Fruit fly (Drosophila melanogaster): ENCODE data around the gene CG15269.

Gene CG15269

DNA sequence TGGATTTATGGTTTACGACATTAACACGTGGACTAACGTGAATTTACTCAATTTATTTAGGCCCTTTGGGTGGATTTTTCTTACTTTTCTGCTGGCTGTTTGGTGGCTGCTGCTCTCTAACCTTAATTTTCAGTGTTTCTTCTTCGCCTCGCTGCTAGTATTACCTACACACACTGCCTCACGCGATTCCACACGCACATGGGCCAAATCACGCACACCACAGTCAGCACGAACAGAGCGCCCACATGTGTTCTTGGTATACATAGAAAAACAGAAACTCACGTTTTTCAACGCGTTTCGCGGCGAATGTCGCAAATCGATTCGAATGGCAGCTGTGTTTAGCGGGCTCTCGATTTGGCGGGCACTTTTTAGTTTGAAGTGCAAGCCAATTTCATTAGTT, 41.4 kb upstream of the CG15269 start (continued):
- TF ChIP-seq CG6854 (GFP tag; optimal IDR thresholded peaks at IDR 0.05) (no peak), Vsx1 (GFP tag; optimal IDR thresholded peaks at IDR 0.05) (no peak), dimm (GFP tag; IDR thresholded peaks at IDR 0.05) (no peak), CG11723 (GFP tag; optimal IDR thresholded peaks at IDR 0.05) (no peak), tll (GFP tag; optimal IDR thresholded peaks at IDR 0.05) (no peak), Lhr (GFP tag; optimal IDR thresholded peaks at IDR 0.05) (peak; percentile 78), Mes4 (GFP tag; optimal IDR thresholded peaks at IDR 0.05) (peak; percentile 17), Nf-YA (GFP tag; IDR thresholded peaks at IDR 0.05) (0 out of 2 replicates have a peak, but pooled peaks have one; percentile 15), bsh (GFP tag; optimal IDR thresholded peaks at IDR 0.05) (no peak), CG13424 (tag; optimal IDR thresholded peaks at IDR 0.05) (peak; percentile 32), CG6272 (GFP tag; IDR thresholded peaks at IDR 0.05) (no peak), dmrt99B (tag; optimal IDR thresholded peaks at IDR 0.05) (peak; percentile 8), Deaf1 (tag; optimal IDR thresholded peaks at IDR 0.05) (peak; percentile 47), Bgb (GFP tag; IDR thresholded peaks at IDR 0.05; ENCODE audit: partially characterized antibody) (peak; percentile 95), MBD-R2 (GFP tag; IDR thresholded peaks at IDR 0.05) (peak; percentile 68), cwo (GFP tag; optimal IDR thresholded peaks at IDR 0.05) (peak; percentile 99), CG10543 (GFP tag; optimal IDR thresholded peaks at IDR 0.05) (peak; percentile 68), CG12769 (tag; optimal IDR thresholded peaks at IDR 0.05) (peak; percentile 78), PHDP (tag; optimal IDR thresholded peaks at IDR 0.05) (no peak), ro (GFP tag; IDR thresholded peaks at IDR 0.05) (no peak), Gsc (GFP tag; IDR thresholded peaks at IDR 0.05) (no peak), fu2 (GFP tag; optimal IDR thresholded peaks at IDR 0.05) (no peak), CG1602 (GFP tag; optimal IDR thresholded peaks at IDR 0.05) (no peak), Dref (GFP tag; IDR thresholded peaks at IDR 0.05) (peak; percentile 50), row (GFP tag; IDR thresholded peaks at IDR 0.05) (peak; percentile 75), CG9727 (GFP tag; optimal IDR thresholded peaks at IDR 0.05) (no peak), ranshi (GFP tag; IDR thresholded peaks at IDR 0.05) (no peak), crp (GFP tag; optimal IDR thresholded peaks at IDR 0.05) (peak; percentile 9 to 84), gce (GFP tag; IDR thresholded peaks at IDR 0.05) (no peak), CG1024 (GFP tag; IDR thresholded peaks at IDR 0.05) (no peak), danr (GFP tag; IDR thresholded peaks at IDR 0.05) (no peak), Atf3 (GFP tag; optimal IDR thresholded peaks at IDR 0.05) (no peak), sim (GFP tag; IDR thresholded peaks at IDR 0.05) (no peak), pfk (GFP tag; optimal IDR thresholded peaks at IDR 0.05) (peak; percentile 69), CG10274 (GFP tag; optimal IDR thresholded peaks at IDR 0.05) (no peak), CG3726 (GFP tag; IDR thresholded peaks at IDR 0.05) (no peak), CG3847 (GFP tag; IDR thresholded peaks at IDR 0.05) (peak; percentile 56; the same call in 1 of the 2 replicates), Hr78 (GFP tag; optimal IDR thresholded peaks at IDR 0.05) (no peak), her (GFP tag; optimal IDR thresholded peaks at IDR 0.05) (peak; percentile 76), CG12219 (GFP tag; optimal IDR thresholded peaks at IDR 0.05) (no peak), Hr51 (GFP tag; optimal IDR thresholded peaks at IDR 0.05) (peak in 1 of 2 experiments; percentile 15), CG32532 (GFP tag; IDR thresholded peaks at IDR 0.05) (peak; percentile 62), scrt (GFP tag; optimal IDR thresholded peaks at IDR 0.05) (peak; percentile 55), Spps (tag; optimal IDR thresholded peaks at IDR 0.05) (no peak), GATAe (GFP tag; conservative IDR thresholded peaks at IDR 0.05) (no peak), Dip3 (GFP tag; optimal IDR thresholded peaks at IDR 0.05) (peak; percentile 13), CG3163 (GFP tag; optimal IDR thresholded peaks at IDR 0.05) (peak; percentile 9), CG18476 (GFP tag; optimal IDR thresholded peaks at IDR 0.05) (no peak), CG10366 (GFP tag; IDR thresholded peaks at IDR 0.05) (no peak), CG6689 (GFP tag; IDR thresholded peaks at IDR 0.05) (no peak)
